Fruit fly (Drosophila melanogaster) whole organism, embryonic: ENCODE data around the gene betaTub65B.

ENCODE experiments used
- Abd-B ChIP-seq: fragments of 200-800 bp; sonication (Bioruptor generic); optimal IDR thresholded peaks from 2 replicates; lab custom pipeline; 2018; ENCODE audit warnings: missing biosample characterization, mild to moderate bottlenecking, missing genetic modification characterization, moderate library complexity
- Blimp-1 ChIP-seq: fragments of 200-800 bp; sonication (Bioruptor generic); optimal IDR thresholded peaks from 3 replicates; lab custom pipeline; 2018; ENCODE audit warnings: missing biosample characterization, missing genetic modification characterization, mild to moderate bottlenecking, moderate library complexity, missing genetic modification reagents
- CG10565 ChIP-seq: fragments of 200-800 bp; sonication (Bioruptor generic); optimal IDR thresholded peaks from 3 replicates; lab custom pipeline; 2016; ENCODE audit warnings: missing biosample characterization, mild to moderate bottlenecking, missing genetic modification characterization
- CG12236 ChIP-seq: fragments of 200-800 bp; sonication (Bioruptor generic); optimal IDR thresholded peaks from 2 replicates; lab custom pipeline; 2016; ENCODE audit warnings: missing biosample characterization, missing genetic modification characterization
- CG12744 ChIP-seq: fragments of 200-800 bp; sonication (Bioruptor generic); optimal IDR thresholded peaks from 2 replicates; lab custom pipeline; 2016; ENCODE audit warnings: missing biosample characterization, missing genetic modification characterization
- CG13287 ChIP-seq: fragments of 200-800 bp; sonication (Bioruptor generic); IDR thresholded peaks from 2 replicates; pipeline ENCODE4 v1.3.6; 2022; ENCODE audit warnings: missing biosample characterization, missing genetic modification characterization; ENCODE audit not compliant: partially characterized antibody
- CG14710 ChIP-seq: fragments of 200-800 bp; sonication (Bioruptor generic); optimal IDR thresholded peaks from 3 replicates; lab custom pipeline; 2019; ENCODE audit warnings: missing biosample characterization, mild to moderate bottlenecking, missing genetic modification characterization, moderate library complexity
- CG15601 ChIP-seq: fragments of 200-800 bp; sonication (Bioruptor generic); optimal IDR thresholded peaks from 3 replicates; lab custom pipeline; 2019; ENCODE audit warnings: missing biosample characterization, mild to moderate bottlenecking, missing genetic modification characterization, moderate library complexity
- CG1792 ChIP-seq: fragments of 200-800 bp; sonication (Bioruptor generic); optimal IDR thresholded peaks from 2 replicates; lab custom pipeline; 2016; ENCODE audit warnings: missing biosample characterization, missing genetic modification characterization
- CG2116 ChIP-seq: fragments of 200-800 bp; sonication (Bioruptor generic); optimal IDR thresholded peaks from 3 replicates; lab custom pipeline; 2018; ENCODE audit warnings: missing biosample characterization, mild to moderate bottlenecking, missing genetic modification characterization
- CG2120 ChIP-seq: fragments of 200-800 bp; sonication (Bioruptor generic); optimal IDR thresholded peaks from 3 replicates; lab custom pipeline; 2016; ENCODE audit warnings: missing biosample characterization, missing genetic modification characterization
- CG3163 ChIP-seq: fragments of 200-800 bp; sonication (Bioruptor generic); optimal IDR thresholded peaks from 3 replicates; lab custom pipeline; 2016; ENCODE audit warnings: missing biosample characterization, missing genetic modification characterization
- CG3847 ChIP-seq: fragments of 200-800 bp; sonication (Bioruptor generic); IDR thresholded peaks from 2 replicates; pipeline ENCODE4 v1.3.6; 2022; ENCODE audit warnings: missing biosample characterization, missing genetic modification characterization
- CG4328 ChIP-seq: fragments of 200-800 bp; sonication (Bioruptor generic); optimal IDR thresholded peaks from 3 replicates; lab custom pipeline; 2017; ENCODE audit warnings: missing biosample characterization, missing genetic modification reagents, missing genetic modification characterization
- CG43689 ChIP-seq: fragments of 200-800 bp; sonication (Bioruptor generic); IDR thresholded peaks from 2 replicates; pipeline ENCODE4 v1.3.6; 2022; ENCODE audit warnings: missing biosample characterization, missing genetic modification characterization
- CG6765 ChIP-seq: fragments of 200-800 bp; sonication (Bioruptor generic); optimal IDR thresholded peaks from 3 replicates; lab custom pipeline; 2017; ENCODE audit warnings: missing biosample characterization, mild to moderate bottlenecking, missing genetic modification characterization
- CG7745 ChIP-seq: fragments of 200-800 bp; sonication (Bioruptor generic); optimal IDR thresholded peaks from 2 replicates; lab custom pipeline; 2018; ENCODE audit warnings: missing biosample characterization, mild to moderate bottlenecking, missing genetic modification characterization, moderate library complexity
- D ChIP-seq, 2 experiments: fragments of 200-800 bp in 1 of 2; fragments of >200 bp in 1 of 2; sonication (Bioruptor generic) in 1 of 2; optimal IDR thresholded peaks; 2 replicates in 1 of 2; 3 replicates in 1 of 2; lab custom pipeline; 2017; ENCODE audit warnings: mild to moderate bottlenecking in 1 of 2, missing biosample characterization in 1 of 2, missing genetic modification characterization in 1 of 2, missing genetic modification reagents in 1 of 2
- Dad ChIP-seq: fragments of 200-800 bp; sonication (Bioruptor generic); optimal IDR thresholded peaks from 3 replicates; lab custom pipeline; 2016; ENCODE audit warnings: missing biosample characterization, missing genetic modification characterization
- Dip2 ChIP-seq: fragments of 200-800 bp; sonication (Bioruptor generic); IDR thresholded peaks from 2 replicates; pipeline ENCODE4 v1.3.6; 2022; ENCODE audit warnings: missing biosample characterization, missing genetic modification characterization
- Hsf ChIP-seq: fragments of 200-800 bp; sonication (Bioruptor generic); optimal IDR thresholded peaks from 3 replicates; lab custom pipeline; 2016; ENCODE audit warnings: missing biosample characterization, missing genetic modification characterization
- Kr ChIP-seq: fragments of 200-800 bp; sonication (Bioruptor generic); optimal IDR thresholded peaks from 2 replicates; lab custom pipeline; 2017; ENCODE audit warnings: missing biosample characterization, mild to moderate bottlenecking, missing genetic modification characterization
- Lim3 ChIP-seq: fragments of 200-800 bp; sonication (Bioruptor generic); IDR thresholded peaks from 2 replicates; pipeline ENCODE4 v1.3.6; 2022; ENCODE audit warnings: missing biosample characterization, missing genetic modification characterization
- NfI ChIP-seq: fragments of 200-800 bp; sonication (Bioruptor generic); optimal IDR thresholded peaks from 3 replicates; lab custom pipeline; 2018; ENCODE audit warnings: missing biosample characterization, mild to moderate bottlenecking, missing genetic modification characterization, moderate library complexity
- Scr ChIP-seq: fragments of 200-800 bp; sonication (Bioruptor generic); IDR thresholded peaks from 2 replicates; pipeline ENCODE4 v1.3.6; 2022; ENCODE audit warnings: missing biosample characterization, missing genetic modification characterization; ENCODE audit not compliant: partially characterized antibody
- Sox102F ChIP-seq: fragments of 200-800 bp; sonication (Bioruptor generic); optimal IDR thresholded peaks from 2 replicates; lab custom pipeline; 2018; ENCODE audit warnings: missing biosample characterization, mild to moderate bottlenecking, missing genetic modification characterization, moderate library complexity
- Taf1 ChIP-seq: fragments of 200-800 bp; sonication (Bioruptor generic); IDR thresholded peaks from 2 replicates; pipeline ENCODE4 v1.3.6; 2022; ENCODE audit warnings: missing biosample characterization, missing genetic modification characterization
- Vsx1 ChIP-seq: fragments of 200-800 bp; sonication (Bioruptor generic); optimal IDR thresholded peaks from 2 replicates; lab custom pipeline; 2017; ENCODE audit warnings: missing biosample characterization, mild to moderate bottlenecking, missing genetic modification characterization, missing genetic modification reagents
- ase ChIP-seq: fragments of 200-800 bp; sonication (Bioruptor generic); IDR thresholded peaks from 3 replicates; pipeline ENCODE4 v1.3.6; 2022; ENCODE audit warnings: missing biosample characterization, missing genetic modification characterization
- ato ChIP-seq: fragments of 200-800 bp; sonication (Bioruptor generic); IDR thresholded peaks from 2 replicates; pipeline ENCODE4 v1.3.6; 2022; ENCODE audit warnings: missing biosample characterization, missing genetic modification characterization; ENCODE audit not compliant: partially characterized antibody
- cas ChIP-seq: fragments of 200-800 bp; sonication (Bioruptor generic); IDR thresholded peaks from 2 replicates; pipeline ENCODE4 v1.3.6; 2022; ENCODE audit warnings: missing biosample characterization, missing genetic modification characterization
- dmrt99B ChIP-seq: fragments of 200-800 bp; sonication (Bioruptor generic); optimal IDR thresholded peaks from 2 replicates; lab custom pipeline; 2018; ENCODE audit warnings: missing biosample characterization, mild to moderate bottlenecking, missing genetic modification characterization, moderate library complexity
- dysf ChIP-seq: fragments of 200-800 bp; sonication (Bioruptor generic); IDR thresholded peaks from 3 replicates; pipeline ENCODE4 v1.3.6; 2022; ENCODE audit warnings: missing biosample characterization, missing genetic modification characterization
- esg ChIP-seq: fragments of 200-800 bp; sonication (Bioruptor generic); conservative IDR thresholded peaks from 2 replicates; pipeline ENCODE4 v1.3.6; 2022; ENCODE audit warnings: missing biosample characterization, missing genetic modification characterization
- fu2 ChIP-seq: fragments of 200-800 bp; sonication (Bioruptor generic); optimal IDR thresholded peaks from 2 replicates; lab custom pipeline; 2016; ENCODE audit warnings: missing biosample characterization, missing genetic modification characterization
- gem ChIP-seq: fragments of 200-800 bp; sonication (Bioruptor generic); optimal IDR thresholded peaks from 2 replicates; lab custom pipeline; 2019; ENCODE audit warnings: missing biosample characterization, mild to moderate bottlenecking, missing genetic modification characterization, moderate library complexity
- hbn ChIP-seq: fragments of 200-800 bp; sonication (Bioruptor generic); IDR thresholded peaks from 2 replicates; pipeline ENCODE4 v1.3.6; 2022; ENCODE audit warnings: missing biosample characterization, missing genetic modification characterization; ENCODE audit not compliant: partially characterized antibody
- hth ChIP-seq: fragments of >200 bp; optimal IDR thresholded peaks from 2 replicates; lab custom pipeline; 2017; ENCODE audit warnings: inconsistent platforms
- inv ChIP-seq: fragments of 200-800 bp; sonication (Bioruptor generic); IDR thresholded peaks from 2 replicates; pipeline ENCODE4 v1.3.6; 2022; ENCODE audit warnings: missing biosample characterization, missing genetic modification characterization; ENCODE audit not compliant: partially characterized antibody
- kni ChIP-seq: fragments of 200-800 bp; sonication (Bioruptor generic); optimal IDR thresholded peaks from 3 replicates; lab custom pipeline; 2017; ENCODE audit warnings: mild to moderate bottlenecking, missing biosample characterization, missing genetic modification reagents, missing genetic modification characterization
- nerfin-1 ChIP-seq: fragments of 200-800 bp; sonication (Bioruptor generic); optimal IDR thresholded peaks from 3 replicates; lab custom pipeline; 2019; ENCODE audit warnings: missing biosample characterization, mild to moderate bottlenecking, missing genetic modification characterization, moderate library complexity
- pnt ChIP-seq: fragments of 200-800 bp; sonication (Bioruptor generic); optimal IDR thresholded peaks from 3 replicates; lab custom pipeline; 2016; ENCODE audit warnings: missing biosample characterization, missing genetic modification characterization
- pros ChIP-seq: fragments of 200-800 bp; sonication (Bioruptor generic); optimal IDR thresholded peaks from 3 replicates; lab custom pipeline; 2019; ENCODE audit warnings: missing biosample characterization, mild to moderate bottlenecking, missing genetic modification characterization, moderate library complexity
- stc ChIP-seq: fragments of 200-800 bp; sonication (Bioruptor generic); IDR thresholded peaks from 2 replicates; pipeline ENCODE4 v1.3.6; 2022; ENCODE audit warnings: missing biosample characterization, missing genetic modification characterization
- sug ChIP-seq: fragments of 200-800 bp; optimal IDR thresholded peaks from 2 replicates; lab custom pipeline; 2019; ENCODE audit warnings: missing biosample characterization, mild to moderate bottlenecking, missing genetic modification characterization, moderate library complexity
- tll ChIP-seq, 2 experiments: fragments of 200-800 bp in 1 of 2; fragments of >200 bp in 1 of 2; sonication (Bioruptor generic) in 1 of 2; optimal IDR thresholded peaks; 2 replicates each; lab custom pipeline; 2017 to 2019; ENCODE audit warnings: missing biosample characterization in 2 of 2, missing genetic modification characterization in 2 of 2, mild to moderate bottlenecking in 1 of 2, moderate library complexity in 1 of 2
- trem ChIP-seq: fragments of 200-800 bp; optimal IDR thresholded peaks from 3 replicates; lab custom pipeline; 2019; ENCODE audit warnings: missing biosample characterization, mild to moderate bottlenecking, missing genetic modification characterization, moderate library complexity
- unc-4 ChIP-seq: fragments of 200-800 bp; sonication (Bioruptor generic); IDR thresholded peaks from 2 replicates; pipeline ENCODE4 v1.3.6; 2022; ENCODE audit warnings: missing biosample characterization, missing genetic modification characterization; ENCODE audit not compliant: partially characterized antibody
- wdn ChIP-seq: fragments of 200-800 bp; sonication (Bioruptor generic); IDR thresholded peaks from 2 replicates; pipeline ENCODE4 v1.3.6; 2022; ENCODE audit warnings: missing biosample characterization, missing genetic modification characterization

The betaTub65B gene

DNA sequence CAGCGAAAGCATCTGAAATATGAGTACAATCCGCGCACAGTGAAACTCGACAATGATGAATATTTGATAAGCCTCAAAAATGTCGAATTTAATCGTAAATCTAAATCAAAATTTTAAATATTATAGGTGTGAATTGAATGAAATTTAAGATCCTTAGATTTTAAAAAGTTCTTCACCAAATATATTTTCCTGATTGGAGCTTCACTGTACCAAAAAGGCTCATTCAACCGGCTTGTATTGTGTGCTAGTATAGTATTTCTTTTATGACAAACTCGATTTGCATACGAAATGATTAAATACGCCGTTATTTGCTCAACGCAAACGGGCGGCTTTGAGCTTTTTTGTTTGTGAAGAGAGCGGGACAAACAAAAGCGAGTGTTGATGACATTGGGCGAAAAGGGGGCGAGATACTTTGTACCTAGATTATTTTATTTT lies 22.5 kb downstream of the betaTub65B start (continued):
- TF ChIP-seq CG10565 (peak; percentile 23), CG43689 (GFP tag; lab: Robert Waterston, UW) (no peak), stc (GFP tag; lab: Robert Waterston, UW) (peak; percentile 89), D (optimal IDR thresholded peaks at IDR 0.05; lab: Kevin White, UChicago) (no peak), D (GFP tag; optimal IDR thresholded peaks at IDR 0.05; lab: Kevin White, UChicago) (peak; percentile 55), Taf1 (GFP tag; lab: Robert Waterston, UW) (peak; percentile 83), CG6765 (peak; percentile 75), CG4328 (GFP tag; lab: Kevin White, UChicago) (peak; percentile 7), CG3163 (GFP tag; lab: Kevin White, UChicago) (no peak), CG12744 (peak; percentile 45), kni (GFP tag; lab: Kevin White, UChicago) (no peak), wdn (GFP tag; lab: Robert Waterston, UW) (peak; percentile 80), Sox102F (GFP tag; lab: Kevin White, UChicago) (peak; percentile 92), CG14710 (tag; lab: Kevin White, UChicago) (peak; percentile 57), sug (peak; percentile 86), ato (GFP tag; lab: Robert Waterston, UW) (no peak), CG3847 (GFP tag; lab: Robert Waterston, UW) (peak; percentile 90), CG2116 (GFP tag; lab: Kevin White, UChicago) (peak; percentile 37), tll (GFP tag; optimal IDR thresholded peaks at IDR 0.05; lab: Kevin White, UChicago) (no peak), Vsx1 (peak; percentile 54), Lim3 (GFP tag; lab: Robert Waterston, UW) (no peak), CG15601 (tag; lab: Kevin White, UChicago) (peak; percentile 79), Kr (GFP tag; lab: Kevin White, UChicago) (no peak), cas (GFP tag; lab: Robert Waterston, UW) (peak; percentile 83), inv (GFP tag; lab: Robert Waterston, UW) (no peak), gem (tag; lab: Kevin White, UChicago) (peak; percentile 91), dysf (GFP tag; lab: Robert Waterston, UW) (peak; percentile 92), dmrt99B (tag; lab: Kevin White, UChicago) (peak; percentile 91), Blimp-1 (GFP tag; lab: Kevin White, UChicago) (peak; percentile 76), Dip2 (GFP tag; lab: Robert Waterston, UW) (no peak), CG7745 (tag; lab: Kevin White, UChicago) (no peak), CG2120 (GFP tag; lab: Kevin White, UChicago) (peak; percentile 95), CG12236 (GFP tag; lab: Kevin White, UChicago) (peak; percentile 48), Dad (GFP tag; lab: Kevin White, UChicago) (peak; percentile 64), CG13287 (GFP tag; lab: Robert Waterston, UW) (no peak), unc-4 (GFP tag; lab: Robert Waterston, UW) (no peak), fu2 (peak; percentile 64), nerfin-1 (tag; lab: Kevin White, UChicago) (peak; percentile 54), trem (tag; lab: Kevin White, UChicago) (peak; percentile 45), hth (no peak), CG1792 (GFP tag; lab: Kevin White, UChicago) (peak; percentile 50), esg (GFP tag; lab: Robert Waterston, UW) (peak; percentile 82), Abd-B (peak; percentile 73), hbn (GFP tag; lab: Robert Waterston, UW) (no peak), pnt (peak; percentile 52), ase (GFP tag; lab: Robert Waterston, UW) (peak; percentile 67; the same call in 2 of the 3 replicates), Scr (GFP tag; lab: Robert Waterston, UW) (no peak), pros (no peak), Hsf (GFP tag; lab: Kevin White, UChicago) (peak; percentile 84), NfI (GFP tag; lab: Kevin White, UChicago) (peak; percentile 89)
